Worm (Caenorhabditis elegans): ENCODE data around the gene mig-6.
A peak's percentile ranks its signal among the peaks of the same experiment; 100 is the strongest.

Gene mig-6

DNA sequence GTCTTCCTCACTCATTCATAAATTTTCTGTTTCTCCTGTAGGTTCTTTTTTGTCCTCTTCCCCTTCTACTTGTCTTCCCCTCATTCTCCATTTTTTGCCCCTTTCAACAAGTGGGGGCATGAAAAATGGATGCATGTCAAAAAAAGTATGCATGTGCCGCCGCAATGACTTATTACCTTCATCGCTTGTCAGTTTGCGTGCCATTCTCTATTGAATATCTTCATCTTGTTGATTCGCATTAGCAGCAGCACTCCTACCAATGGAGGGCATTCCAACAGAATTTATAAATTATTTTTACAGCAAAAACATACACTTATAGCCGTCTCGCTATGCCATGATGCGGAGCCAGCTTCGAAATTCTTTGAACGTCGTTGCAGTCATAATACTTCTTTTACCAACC is 64.2 kb downstream of the mig-6 start, which contains the start of gene F40A3.1:
Gene F40A3.1, plus strand, starts transcription at position 301 of the 400 bp plus-strand sequence.
- TF ChIP-seq zag-1 (tag; optimal IDR thresholded peaks at IDR 0.05): no peak
- peak; percentile 29 for TF ChIP-seq aha-1 (tag)
- TF ChIP-seq ZK337.2 (GFP tag; IDR thresholded peaks at IDR 0.05): no peak
- peak in 1 of 2 experiments; percentile 32 for TF ChIP-seq unc-62 (GFP tag; optimal IDR thresholded peaks at IDR 0.05 in 1 of 2)
- no peak for TF ChIP-seq unc-62 (tag; optimal IDR thresholded peaks at IDR 0.05)
- TF ChIP-seq lir-3 (tag; optimal IDR thresholded peaks at IDR 0.05): no peak
- no peak for TF ChIP-seq nhr-102 (tag; optimal IDR thresholded peaks at IDR 0.05)
